Worm (Caenorhabditis elegans): Measurements from ENCODE around the gene aos-1.

- TF ChIP-seq unc-62 (GFP tag; optimal IDR thresholded peaks at IDR 0.05 in 1 of 2) (no peak), unc-62 (tag; optimal IDR thresholded peaks at IDR 0.05) (no peak), hlh-30 (tag; optimal IDR thresholded peaks at IDR 0.05; ENCODE audit: insufficient read depth) (peak; percentile 58), ztf-11 (tag; optimal IDR thresholded peaks at IDR 0.05) (no peak)
These were observed 43.0 kb downstream of the aos-1 start, which contains the start of gene R04B5.5 for ce11 chrV:10087103-10087502.

Measured in whole organism, L4 larva.